Fruit fly (Drosophila melanogaster) whole organism, adult: ENCODE data around the gene GstD3.

Source experiments
- CG7045 ChIP-seq: fragments of 200-800 bp; sonication (Bioruptor generic); optimal IDR thresholded peaks from 2 replicates; lab custom pipeline; 2017; ENCODE audit warnings: missing biosample characterization, mild to moderate bottlenecking, missing genetic modification characterization
- CG7101 ChIP-seq: fragments of 200-800 bp; sonication (Bioruptor generic); optimal IDR thresholded peaks from 2 replicates; lab custom pipeline; 2018; ENCODE audit warnings: missing biosample characterization, mild to moderate bottlenecking, missing genetic modification characterization, moderate library complexity
- Clk ChIP-seq: fragments of 200-800 bp; sonication (Bioruptor generic); optimal IDR thresholded peaks from 2 replicates; lab custom pipeline; 2017; ENCODE audit warnings: missing biosample characterization, missing genetic modification characterization
- cnc ChIP-seq, 2 experiments: fragments of >200 bp; optimal IDR thresholded peaks; 2 replicates each; lab custom pipeline; 2017
- kay ChIP-seq: fragments of 200-800 bp; sonication (Bioruptor generic); peaks from one replicate; lab custom pipeline; 2016; ENCODE audit warnings: missing biosample characterization, missing genetic modification characterization, borderline replicate concordance
- ovo ChIP-seq: fragments of 200-800 bp; sonication (Bioruptor generic); optimal IDR thresholded peaks from 2 replicates; lab custom pipeline; 2016; ENCODE audit warnings: missing biosample characterization, missing genetic modification characterization
- tj ChIP-seq: fragments of 200-800 bp; sonication (Bioruptor generic); optimal IDR thresholded peaks from 3 replicates; lab custom pipeline; 2017; ENCODE audit warnings: missing biosample characterization, mild to moderate bottlenecking, missing genetic modification characterization, moderate library complexity

dm6 chr3R:12405928-12406234 is 33.0 kb downstream of the GstD3 start, which contains the start of gene Cyp9f2:
- TF ChIP-seq ovo (GFP tag; lab: Kevin White, UChicago), result no peak
- TF ChIP-seq CG7101 (tag; lab: Kevin White, UChicago), result no peak
- no peak for TF ChIP-seq Clk (GFP tag; lab: Kevin White, UChicago)
- TF ChIP-seq tj (GFP tag; lab: Kevin White, UChicago), result no peak
- no peak for TF ChIP-seq CG7045 (GFP tag; lab: Kevin White, UChicago)
- no peak for TF ChIP-seq kay (GFP tag; lab: Kevin White, UChicago)
- TF ChIP-seq cnc (optimal IDR thresholded peaks at IDR 0.05; lab: Kevin White, UChicago), result no peak
